Worm (Caenorhabditis elegans): ENCODE data around the gene F01D5.7.

F01D5.7 gene

DNA sequence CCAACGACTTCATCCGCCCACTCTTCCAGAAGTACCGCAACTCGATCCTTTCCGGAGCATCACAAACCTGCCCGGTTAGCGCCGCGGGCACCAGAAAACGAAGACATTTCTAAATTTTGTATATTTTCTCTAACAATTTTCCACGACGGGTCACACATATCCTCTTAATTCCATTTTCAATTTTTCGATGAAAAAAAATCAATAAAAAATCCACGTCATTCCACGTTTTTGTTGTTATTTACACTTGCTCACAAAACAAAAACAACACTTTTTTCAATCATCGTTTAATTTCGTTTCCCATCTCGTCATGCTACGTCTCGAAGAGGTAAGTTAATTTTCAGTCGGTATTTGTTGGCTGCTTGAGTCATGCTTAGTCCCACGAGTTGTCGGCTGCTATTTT is at the start of gene F01D5.7:
F01D5.7 (plus strand) TSS at position 301 of the 400 bp plus-strand sequence.
- no peak for TF ChIP-seq cnd-1 (tag; optimal IDR thresholded peaks at IDR 0.05)
- no peak for TF ChIP-seq nhr-2 (tag; optimal IDR thresholded peaks at IDR 0.05)
- no peak for TF ChIP-seq ces-1 (GFP tag; optimal IDR thresholded peaks at IDR 0.05)
- TF ChIP-seq unc-120 (tag; optimal IDR thresholded peaks at IDR 0.05; ENCODE audit: poor library complexity, severe bottlenecking), result no peak
- TF ChIP-seq lin-32 (GFP tag; optimal IDR thresholded peaks at IDR 0.05), result no peak
- TF ChIP-seq nhr-28 (tag; optimal IDR thresholded peaks at IDR 0.05), result no peak
- no peak for TF ChIP-seq lin-13 (tag; optimal IDR thresholded peaks at IDR 0.05)

DNA sequence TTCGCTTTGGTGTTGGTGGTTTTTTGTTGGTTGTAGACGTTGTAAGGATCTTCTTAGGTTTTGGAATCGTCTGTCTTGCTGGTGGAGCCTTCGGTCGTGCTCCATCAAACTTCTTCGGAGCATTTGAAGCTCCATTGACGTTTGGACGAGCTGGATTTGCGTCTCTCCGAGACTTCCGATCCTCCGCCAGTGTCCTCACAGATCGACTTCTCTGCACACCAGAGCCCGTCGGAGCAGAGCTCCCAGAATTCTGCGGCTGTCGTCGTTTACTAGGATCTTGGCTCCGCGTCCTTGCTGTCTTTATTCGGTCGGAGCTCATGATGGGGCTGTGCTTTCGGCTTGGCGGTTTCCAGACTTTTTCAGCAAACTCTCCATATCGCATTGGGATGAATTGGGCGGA is 46.9 kb upstream of the F01D5.7 start:
- TF ChIP-seq ztf-11 (tag; optimal IDR thresholded peaks at IDR 0.05), result no peak
- TF ChIP-seq ceh-43 (GFP tag; optimal IDR thresholded peaks at IDR 0.05), result no peak
- no peak for TF ChIP-seq drap-1 (GFP tag; optimal IDR thresholded peaks at IDR 0.05)
- TF ChIP-seq nhr-237 (tag; optimal IDR thresholded peaks at IDR 0.05), result no peak
- TF ChIP-seq nhr-28 (tag; optimal IDR thresholded peaks at IDR 0.05), result no peak
- no peak for TF ChIP-seq nhr-2 (tag; optimal IDR thresholded peaks at IDR 0.05)
- TF ChIP-seq unc-62 (GFP tag; optimal IDR thresholded peaks at IDR 0.05), result no peak
- TF ChIP-seq ham-2 (GFP tag; optimal IDR thresholded peaks at IDR 0.05), result no peak
- no peak for TF ChIP-seq ceh-83 (GFP tag; optimal IDR thresholded peaks at IDR 0.05)
- no peak for TF ChIP-seq flh-1 (GFP tag; optimal IDR thresholded peaks at IDR 0.05)
- TF ChIP-seq snpc-4 (tag; optimal IDR thresholded peaks at IDR 0.05), result no peak
- TF ChIP-seq mep-1 (tag; optimal IDR thresholded peaks at IDR 0.05), result no peak
- no peak for TF ChIP-seq sptf-1 (tag; optimal IDR thresholded peaks at IDR 0.05)
- TF ChIP-seq lsy-2 (tag; optimal IDR thresholded peaks at IDR 0.05), result no peak
- TF ChIP-seq nhr-12 (tag; optimal IDR thresholded peaks at IDR 0.05), result no peak

DNA sequence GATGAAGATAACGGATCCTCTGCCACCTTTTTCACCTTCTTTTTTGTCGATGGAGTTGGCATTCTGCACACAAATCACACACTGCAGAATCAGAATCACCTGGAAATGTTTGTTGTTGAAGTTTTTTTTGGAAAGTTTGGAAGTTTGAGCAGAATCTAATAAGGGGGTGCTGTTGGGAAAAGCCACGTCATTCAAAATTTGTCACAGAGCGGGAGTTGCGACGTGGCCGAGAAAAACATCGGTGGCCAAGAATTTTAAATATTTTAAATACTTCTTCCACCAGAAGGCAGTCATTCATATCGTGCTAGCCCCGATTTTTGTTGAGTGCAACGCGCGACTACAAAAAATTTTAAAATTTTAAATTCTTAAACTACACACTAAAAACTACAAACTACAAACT is 46.1 kb upstream of the F01D5.7 start, which contains the start of gene rpi-1:
rpi-1 (minus strand) TSS at position 101 of the 400 bp plus-strand sequence.
- TF ChIP-seq drap-1 (GFP tag; optimal IDR thresholded peaks at IDR 0.05) (no peak), sptf-1 (tag; optimal IDR thresholded peaks at IDR 0.05) (no peak), hlh-1 (tag; optimal IDR thresholded peaks at IDR 0.05) (no peak), elt-1 (tag; optimal IDR thresholded peaks at IDR 0.05; ENCODE audit: borderline replicate concordance, insufficient read depth) (no peak), ces-1 (GFP tag; optimal IDR thresholded peaks at IDR 0.05) (no peak), ceh-83 (GFP tag; optimal IDR thresholded peaks at IDR 0.05) (no peak), tbx-8 (GFP tag; optimal IDR thresholded peaks at IDR 0.05) (no peak)

DNA sequence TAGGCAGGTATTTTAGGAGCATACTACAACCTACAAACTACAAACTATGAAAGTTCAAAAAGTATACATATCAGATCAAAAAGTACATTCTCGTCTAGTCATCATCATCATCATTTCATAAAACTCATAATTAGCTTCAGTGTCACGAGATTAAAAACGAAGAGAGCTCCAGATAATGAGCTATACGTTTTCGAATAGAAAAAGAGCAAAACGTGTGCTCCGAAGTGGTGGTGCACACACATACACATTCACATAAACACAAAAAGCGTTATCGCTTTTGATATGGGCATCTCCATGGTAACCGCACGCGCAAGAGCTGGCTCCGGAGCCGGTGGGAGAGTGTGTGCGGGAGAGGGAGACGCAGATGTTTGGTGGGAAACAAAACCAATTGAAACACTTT is 44.1 kb upstream of the F01D5.7 start:
- no peak for TF ChIP-seq nhr-2 (tag; optimal IDR thresholded peaks at IDR 0.05)
- TF ChIP-seq drap-1 (GFP tag; optimal IDR thresholded peaks at IDR 0.05), result no peak
- no peak for TF ChIP-seq ceh-43 (GFP tag; optimal IDR thresholded peaks at IDR 0.05)
- no peak for TF ChIP-seq nhr-28 (tag; optimal IDR thresholded peaks at IDR 0.05)
- TF ChIP-seq ztf-11 (tag; optimal IDR thresholded peaks at IDR 0.05), result no peak
- no peak for TF ChIP-seq ceh-83 (GFP tag; optimal IDR thresholded peaks at IDR 0.05)
- no peak for TF ChIP-seq M03D4.4 (tag; optimal IDR thresholded peaks at IDR 0.05)
- no peak for TF ChIP-seq elt-3 (tag; optimal IDR thresholded peaks at IDR 0.05)
- no peak for TF ChIP-seq snpc-4 (tag; optimal IDR thresholded peaks at IDR 0.05)
- TF ChIP-seq flh-1 (GFP tag; optimal IDR thresholded peaks at IDR 0.05), result no peak
- TF ChIP-seq nhr-237 (tag; optimal IDR thresholded peaks at IDR 0.05), result no peak
- TF ChIP-seq blmp-1 (tag; optimal IDR thresholded peaks at IDR 0.05), result no peak
- no peak for TF ChIP-seq pha-4 (tag; optimal IDR thresholded peaks at IDR 0.05)
- no peak for TF ChIP-seq sptf-1 (tag; optimal IDR thresholded peaks at IDR 0.05)
- TF ChIP-seq hlh-1 (tag; optimal IDR thresholded peaks at IDR 0.05), result no peak

DNA sequence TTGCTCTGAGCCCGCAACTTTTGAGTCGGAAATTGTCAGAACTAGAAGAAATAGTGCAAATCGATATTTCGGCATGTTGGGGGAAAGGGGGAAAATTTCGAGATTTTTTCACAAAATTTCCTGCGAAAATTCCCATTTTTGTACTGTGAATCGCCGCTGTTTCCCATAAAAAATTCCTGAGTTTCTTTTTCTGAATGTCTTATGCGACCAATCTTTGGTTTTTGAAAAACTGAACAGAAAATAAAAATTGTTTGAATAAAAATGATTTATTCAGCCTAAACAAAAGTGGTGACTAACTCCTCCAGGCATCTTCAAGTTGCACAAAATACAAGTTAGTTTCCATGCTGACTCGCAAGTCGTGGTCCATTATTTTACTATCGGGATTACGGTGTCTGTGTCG is 42.2 kb upstream of the F01D5.7 start, which contains the start of gene W07G1.7:
W07G1.7 (minus strand) TSS at position 101 of the 400 bp plus-strand sequence.
- TF ChIP-seq ceh-43 (GFP tag; optimal IDR thresholded peaks at IDR 0.05), result no peak
- TF ChIP-seq ztf-11 (tag; optimal IDR thresholded peaks at IDR 0.05), result no peak
- no peak for TF ChIP-seq tbx-8 (GFP tag; optimal IDR thresholded peaks at IDR 0.05)
- no peak for TF ChIP-seq ceh-83 (GFP tag; optimal IDR thresholded peaks at IDR 0.05)
- no peak for TF ChIP-seq nhr-76 (tag; optimal IDR thresholded peaks at IDR 0.05)

DNA sequence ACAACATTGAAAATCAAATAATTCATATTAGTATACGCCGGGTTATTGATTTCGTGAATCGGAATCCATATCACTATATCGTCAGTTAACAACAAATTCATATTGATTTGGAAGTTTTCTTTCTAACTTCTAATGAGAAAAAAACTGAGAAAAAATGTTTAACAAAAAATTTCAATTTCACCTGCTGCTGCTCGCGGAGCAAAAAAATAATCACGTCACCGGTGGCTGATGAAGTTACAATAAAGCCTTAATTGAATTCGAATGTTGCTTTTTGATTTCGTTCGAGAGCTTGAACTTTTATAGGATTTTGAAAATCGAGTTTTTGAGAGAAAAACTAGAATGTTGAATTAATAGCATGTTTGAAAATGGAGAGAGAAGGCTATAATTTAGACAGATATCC is 39.5 kb upstream of the F01D5.7 start, which contains the start of gene sre-43:
sre-43 (minus strand) TSS at position 101 of the 400 bp plus-strand sequence.
- TF ChIP-seq bed-3 (GFP tag; optimal IDR thresholded peaks at IDR 0.05), result no peak
- TF ChIP-seq tbx-8 (GFP tag; optimal IDR thresholded peaks at IDR 0.05), result no peak
- no peak for TF ChIP-seq zip-8 (tag; optimal IDR thresholded peaks at IDR 0.05)
- no peak for TF ChIP-seq unc-120 (tag; optimal IDR thresholded peaks at IDR 0.05; ENCODE audit: poor library complexity, severe bottlenecking)
- TF ChIP-seq pha-4 (tag; optimal IDR thresholded peaks at IDR 0.05), result no peak
- TF ChIP-seq ztf-11 (tag; optimal IDR thresholded peaks at IDR 0.05), result no peak
- TF ChIP-seq unc-39 (tag; optimal IDR thresholded peaks at IDR 0.05), result no peak
- no peak for TF ChIP-seq sem-2 (GFP tag; optimal IDR thresholded peaks at IDR 0.05)
- no peak for TF ChIP-seq M03D4.4 (tag; optimal IDR thresholded peaks at IDR 0.05)
- no peak for TF ChIP-seq flh-1 (GFP tag; optimal IDR thresholded peaks at IDR 0.05)
- TF ChIP-seq ces-1 (GFP tag; optimal IDR thresholded peaks at IDR 0.05), result no peak
- no peak for TF ChIP-seq mls-2 (tag; optimal IDR thresholded peaks at IDR 0.05)
- no peak for TF ChIP-seq nhr-2 (tag; optimal IDR thresholded peaks at IDR 0.05)
- TF ChIP-seq nhr-237 (tag; optimal IDR thresholded peaks at IDR 0.05), result no peak
- no peak for TF ChIP-seq hlh-1 (tag; optimal IDR thresholded peaks at IDR 0.05)
- TF ChIP-seq lsy-2 (tag; optimal IDR thresholded peaks at IDR 0.05), result no peak
- no peak for TF ChIP-seq drap-1 (GFP tag; optimal IDR thresholded peaks at IDR 0.05)
- no peak for TF ChIP-seq nhr-12 (tag; optimal IDR thresholded peaks at IDR 0.05)
- TF ChIP-seq nhr-76 (tag; optimal IDR thresholded peaks at IDR 0.05), result no peak

Measured in whole organism, mixed stage, embryonic.